Fruit fly (Drosophila melanogaster) whole organism, embryonic: ENCODE measurements around the gene Smox.

Experiments used
- Bgb ChIP-seq: fragments of 200-800 bp; sonication (Bioruptor generic); IDR thresholded peaks from 2 replicates; pipeline ENCODE4 v1.3.6; 2022; ENCODE audit warnings: missing biosample characterization, missing genetic modification characterization; ENCODE audit not compliant: partially characterized antibody
- CG10543 ChIP-seq: fragments of 200-800 bp; sonication (Bioruptor generic); optimal IDR thresholded peaks from 3 replicates; lab custom pipeline; 2017; ENCODE audit warnings: missing biosample characterization, mild to moderate bottlenecking, missing genetic modification characterization, moderate library complexity
- CG11085 ChIP-seq: fragments of 200-800 bp; sonication (Bioruptor generic); IDR thresholded peaks from 2 replicates; pipeline ENCODE4 v1.3.6; 2022; ENCODE audit warnings: missing biosample characterization, missing genetic modification characterization
- CG11560 ChIP-seq: fragments of 200-800 bp; sonication (Bioruptor generic); IDR thresholded peaks from 3 replicates; pipeline ENCODE4 v1.3.6; 2022; ENCODE audit warnings: missing biosample characterization, missing genetic modification characterization
- CG15479 ChIP-seq: fragments of 200-800 bp; sonication (Bioruptor generic); optimal IDR thresholded peaks from 3 replicates; lab custom pipeline; 2019; ENCODE audit warnings: missing biosample characterization, mild to moderate bottlenecking, missing genetic modification characterization, moderate library complexity
- CG15696 ChIP-seq: fragments of 200-800 bp; sonication (Bioruptor generic); optimal IDR thresholded peaks from 2 replicates; lab custom pipeline; 2019; ENCODE audit warnings: missing biosample characterization, mild to moderate bottlenecking, missing genetic modification characterization, moderate library complexity
- CG1603 ChIP-seq: fragments of 200-800 bp; sonication (Bioruptor generic); optimal IDR thresholded peaks from 2 replicates; lab custom pipeline; 2019; ENCODE audit warnings: missing biosample characterization, mild to moderate bottlenecking, missing genetic modification characterization, moderate library complexity
- CG2116 ChIP-seq: fragments of 200-800 bp; sonication (Bioruptor generic); optimal IDR thresholded peaks from 3 replicates; lab custom pipeline; 2018; ENCODE audit warnings: missing biosample characterization, mild to moderate bottlenecking, missing genetic modification characterization
- CG2129 ChIP-seq: fragments of 200-800 bp; sonication (Bioruptor generic); IDR thresholded peaks from 2 replicates; pipeline ENCODE4 v1.3.6; 2022; ENCODE audit warnings: missing biosample characterization, missing genetic modification characterization; ENCODE audit not compliant: partially characterized antibody
- CG3163 ChIP-seq: fragments of 200-800 bp; sonication (Bioruptor generic); optimal IDR thresholded peaks from 3 replicates; lab custom pipeline; 2016; ENCODE audit warnings: missing biosample characterization, missing genetic modification characterization
- CG3995 ChIP-seq: fragments of 200-800 bp; sonication (Bioruptor generic); optimal IDR thresholded peaks from 3 replicates; lab custom pipeline; 2016; ENCODE audit warnings: missing biosample characterization, missing genetic modification characterization
- CG42726 ChIP-seq: fragments of 200-800 bp; sonication (Bioruptor generic); IDR thresholded peaks from 2 replicates; pipeline ENCODE4 v1.3.6; 2022; ENCODE audit warnings: missing biosample characterization, missing genetic modification characterization; ENCODE audit not compliant: partially characterized antibody
- CG4282 ChIP-seq: fragments of 200-800 bp; sonication (Bioruptor generic); optimal IDR thresholded peaks from 2 replicates; lab custom pipeline; 2016; ENCODE audit warnings: missing biosample characterization, missing genetic modification characterization
- CG4360 ChIP-seq: fragments of 200-800 bp; sonication (Bioruptor generic); IDR thresholded peaks from 2 replicates; pipeline ENCODE4 v1.3.6; 2022; ENCODE audit warnings: missing biosample characterization, missing genetic modification characterization
- CG7963 ChIP-seq: fragments of 200-800 bp; sonication (Bioruptor generic); IDR thresholded peaks from 3 replicates; pipeline ENCODE4 v1.3.6; 2022; ENCODE audit warnings: missing biosample characterization, missing genetic modification characterization; ENCODE audit not compliant: partially characterized antibody
- CG8290 ChIP-seq, 3 experiments: fragments of 200-800 bp; sonication (Bioruptor generic); optimal IDR thresholded peaks; 2 replicates each; lab custom pipeline; 2016 to 2019; ENCODE audit warnings: missing biosample characterization in 3 of 3, missing genetic modification characterization in 3 of 3, mild to moderate bottlenecking in 2 of 3, moderate library complexity in 1 of 3
- CG9932 ChIP-seq: fragments of 200-800 bp; sonication (Bioruptor generic); IDR thresholded peaks from 2 replicates; pipeline ENCODE4 v1.3.6; 2022; ENCODE audit warnings: missing biosample characterization, missing genetic modification characterization
- CoRest ChIP-seq: fragments of 200-800 bp; sonication (Bioruptor generic); optimal IDR thresholded peaks from 3 replicates; lab custom pipeline; 2018; ENCODE audit warnings: missing biosample characterization, mild to moderate bottlenecking, missing genetic modification characterization, moderate library complexity
- Dp ChIP-seq: fragments of 200-800 bp; sonication (Bioruptor generic); optimal IDR thresholded peaks from 2 replicates; lab custom pipeline; 2018; ENCODE audit warnings: missing biosample characterization, mild to moderate bottlenecking, missing genetic modification characterization, moderate library complexity
- Ets97D ChIP-seq: fragments of 200-800 bp; sonication (Bioruptor generic); optimal IDR thresholded peaks from 3 replicates; lab custom pipeline; 2016; ENCODE audit warnings: missing biosample characterization, missing genetic modification characterization
- H15 ChIP-seq: fragments of 200-800 bp; sonication (Bioruptor generic); IDR thresholded peaks from 3 replicates; pipeline ENCODE4 v1.3.6; 2022; ENCODE audit warnings: missing biosample characterization, missing genetic modification characterization
- Lhr ChIP-seq: fragments of 200-800 bp; sonication (Bioruptor generic); optimal IDR thresholded peaks from 3 replicates; lab custom pipeline; 2017; ENCODE audit warnings: mild to moderate bottlenecking, missing biosample characterization, missing genetic modification reagents, missing genetic modification characterization
- MBD-R2 ChIP-seq: fragments of 200-800 bp; sonication (Bioruptor generic); IDR thresholded peaks from 2 replicates; pipeline ENCODE4 v1.3.6; 2022; ENCODE audit warnings: missing biosample characterization, missing genetic modification characterization
- NC2β ChIP-seq: fragments of 200-800 bp; sonication (Bioruptor generic); optimal IDR thresholded peaks from 2 replicates; lab custom pipeline; 2016; ENCODE audit warnings: missing biosample characterization, missing genetic modification characterization
- Nf-YC ChIP-seq: fragments of 200-800 bp; optimal IDR thresholded peaks from 3 replicates; lab custom pipeline; 2019; ENCODE audit warnings: missing biosample characterization, mild to moderate bottlenecking, missing genetic modification characterization, moderate library complexity
- Xrp1 ChIP-seq: fragments of 200-800 bp; sonication (Bioruptor generic); IDR thresholded peaks from 2 replicates; pipeline ENCODE4 v1.3.6; 2022; ENCODE audit warnings: missing biosample characterization, missing genetic modification characterization
- ap ChIP-seq: fragments of 200-800 bp; sonication (Bioruptor generic); IDR thresholded peaks from 2 replicates; pipeline ENCODE4 v1.3.6; 2022; ENCODE audit warnings: missing biosample characterization, missing genetic modification characterization
- caup ChIP-seq: fragments of 200-800 bp; sonication (Bioruptor generic); optimal IDR thresholded peaks from 3 replicates; lab custom pipeline; 2017; ENCODE audit warnings: missing biosample characterization, mild to moderate bottlenecking, missing genetic modification characterization, moderate library complexity; ENCODE audit not compliant: severe bottlenecking
- crol ChIP-seq: fragments of 200-800 bp; sonication (Bioruptor generic); IDR thresholded peaks from 2 replicates; pipeline ENCODE4 v1.3.6; 2022; ENCODE audit warnings: missing biosample characterization, missing genetic modification characterization
- hbn ChIP-seq: fragments of 200-800 bp; sonication (Bioruptor generic); IDR thresholded peaks from 2 replicates; pipeline ENCODE4 v1.3.6; 2022; ENCODE audit warnings: missing biosample characterization, missing genetic modification characterization; ENCODE audit not compliant: partially characterized antibody
- hth ChIP-seq: fragments of >200 bp; optimal IDR thresholded peaks from 2 replicates; lab custom pipeline; 2017; ENCODE audit warnings: inconsistent platforms
- inv ChIP-seq: fragments of 200-800 bp; sonication (Bioruptor generic); IDR thresholded peaks from 2 replicates; pipeline ENCODE4 v1.3.6; 2022; ENCODE audit warnings: missing biosample characterization, missing genetic modification characterization; ENCODE audit not compliant: partially characterized antibody
- kah ChIP-seq: fragments of 200-800 bp; sonication (Bioruptor generic); optimal IDR thresholded peaks from 2 replicates; lab custom pipeline; 2018; ENCODE audit warnings: missing biosample characterization, mild to moderate bottlenecking, missing genetic modification characterization
- lbe ChIP-seq: fragments of 200-800 bp; sonication (Bioruptor generic); optimal IDR thresholded peaks from 2 replicates; lab custom pipeline; 2016; ENCODE audit warnings: missing biosample characterization, mild to moderate bottlenecking, missing genetic modification characterization
- lola ChIP-seq, 3 experiments: fragments of >200 bp in 2 of 3; fragments of 200-800 bp in 1 of 3; sonication (Bioruptor generic) in 1 of 3; optimal IDR thresholded peaks; 2 replicates each; lab custom pipeline; 2017 to 2019; ENCODE audit warnings: missing biosample characterization in 3 of 3, missing genetic modification characterization in 3 of 3, mild to moderate bottlenecking in 1 of 3, moderate library complexity in 1 of 3
- pita ChIP-seq: fragments of 200-800 bp; sonication (Bioruptor generic); optimal IDR thresholded peaks from 2 replicates; lab custom pipeline; 2017; ENCODE audit warnings: missing biosample characterization, mild to moderate bottlenecking, missing genetic modification characterization
- pros ChIP-seq: fragments of 200-800 bp; sonication (Bioruptor generic); optimal IDR thresholded peaks from 3 replicates; lab custom pipeline; 2019; ENCODE audit warnings: missing biosample characterization, mild to moderate bottlenecking, missing genetic modification characterization, moderate library complexity
- ranshi ChIP-seq: fragments of 200-800 bp; sonication (Bioruptor generic); IDR thresholded peaks from 2 replicates; pipeline ENCODE4 v1.3.6; 2022; ENCODE audit warnings: missing biosample characterization, missing genetic modification characterization
- row ChIP-seq: fragments of 200-800 bp; sonication (Bioruptor generic); IDR thresholded peaks from 3 replicates; pipeline ENCODE4 v1.3.6; 2022; ENCODE audit warnings: missing biosample characterization, missing genetic modification characterization
- sens ChIP-seq: fragments of 200-800 bp; sonication (Bioruptor generic); peaks from one replicate; lab custom pipeline; 2016; ENCODE audit warnings: missing biosample characterization, missing genetic modification characterization
- stwl ChIP-seq: fragments of 200-800 bp; sonication (Bioruptor generic); optimal IDR thresholded peaks from 3 replicates; lab custom pipeline; 2018; ENCODE audit warnings: missing biosample characterization, mild to moderate bottlenecking, missing genetic modification characterization, moderate library complexity
- tio ChIP-seq: fragments of 200-800 bp; sonication (Bioruptor generic); optimal IDR thresholded peaks from 2 replicates; lab custom pipeline; 2017; ENCODE audit warnings: missing biosample characterization, missing genetic modification characterization, inconsistent platforms
- tna ChIP-seq: fragments of 200-800 bp; sonication (Bioruptor generic); IDR thresholded peaks from 2 replicates; pipeline ENCODE4 v1.3.6; 2022; ENCODE audit warnings: missing biosample characterization, missing genetic modification characterization; ENCODE audit not compliant: partially characterized antibody
- vfl ChIP-seq: fragments of 200-800 bp; sonication (Bioruptor generic); optimal IDR thresholded peaks from 2 replicates; lab custom pipeline; 2016; ENCODE audit warnings: missing biosample characterization, missing genetic modification characterization
- zen2 ChIP-seq: fragments of 200-800 bp; sonication (Bioruptor generic); IDR thresholded peaks from 3 replicates; pipeline ENCODE4 v1.3.6; 2022; ENCODE audit warnings: missing biosample characterization, missing genetic modification characterization; ENCODE audit not compliant: partially characterized antibody

Gene Smox

dm6 chrX:8131693-8132313 is 10.3 kb downstream of the Smox start, which contains the start of gene CG10958 (continued):
- TF ChIP-seq CG15696 (tag; lab: Kevin White, UChicago) (peak; percentile 35), ap (GFP tag; lab: Robert Waterston, UW) (peak; percentile 39; the same call in 1 of the 2 replicates), Ets97D (peak; percentile 34), CG9932 (peak; percentile 69), lbe (GFP tag; lab: Kevin White, UChicago) (peak; percentile 23), kah (GFP tag; lab: Kevin White, UChicago) (no peak), NC2β (GFP tag; lab: Kevin White, UChicago) (no peak), pita (GFP tag; lab: Kevin White, UChicago) (no peak), CG11085 (no peak), CG8290 (GFP tag; optimal IDR thresholded peaks at IDR 0.05; lab: Kevin White, UChicago) (peak; percentile 28), CG8290 (tag; optimal IDR thresholded peaks at IDR 0.05; lab: Kevin White, UChicago) (no peak), vfl (GFP tag; lab: Kevin White, UChicago) (peak; percentile 42), CG4282 (GFP tag; lab: Kevin White, UChicago) (no peak), Xrp1 (GFP tag; lab: Robert Waterston, UW) (peak; percentile 70), CG15479 (no peak), pros (GFP tag; lab: Kevin White, UChicago) (no peak), Nf-YC (peak; percentile 35)

dm6 chrX:8129204-8129997 is 12.7 kb downstream of the Smox start, which contains the start of gene CG2116:
TSS of gene CG2116 (plus strand) at chrX:8129812.
- TF ChIP-seq CG42726 (GFP tag; lab: Robert Waterston, UW) = 0 out of 2 replicates have a peak, but pooled peaks have one; percentile 40
- peak; percentile 74 for TF ChIP-seq Dp (GFP tag; lab: Kevin White, UChicago)
- no peak for TF ChIP-seq tio (GFP tag; lab: Kevin White, UChicago)
- peak; percentile 46 for TF ChIP-seq CG3995 (GFP tag; lab: Kevin White, UChicago)
- peak; percentile 13 for TF ChIP-seq CoRest (tag; lab: Kevin White, UChicago)
- no peak for TF ChIP-seq H15
- peak; percentile 53 for TF ChIP-seq sens (GFP tag; lab: Kevin White, UChicago)
- TF ChIP-seq zen2 (GFP tag; lab: Robert Waterston, UW) = peak; percentile 52; the same call in 1 of the 3 replicates
- 0 out of 2 replicates have a peak, but pooled peaks have one; percentile 43 for TF ChIP-seq CG2129 (GFP tag; lab: Robert Waterston, UW)
- TF ChIP-seq tna (GFP tag; lab: Robert Waterston, UW) = 0 out of 2 replicates have a peak, but pooled peaks have one; percentile 11
- peak; percentile 59; the same call in 1 of the 2 replicates for TF ChIP-seq inv (GFP tag; lab: Robert Waterston, UW)
- peak; percentile 47 for TF ChIP-seq MBD-R2 (GFP tag; lab: Robert Waterston, UW)
- peak; percentile 48; the same call in 2 of the 3 replicates for TF ChIP-seq row (GFP tag; lab: Robert Waterston, UW)
- no peak for TF ChIP-seq ranshi (GFP tag; lab: Robert Waterston, UW)
- TF ChIP-seq caup = no peak
- TF ChIP-seq CG1603 (tag; lab: Kevin White, UChicago) = peak; percentile 49
- peak; percentile 59; the same call in 1 of the 2 replicates for TF ChIP-seq hbn (GFP tag; lab: Robert Waterston, UW)
- no peak for TF ChIP-seq hth
- TF ChIP-seq CG4360 (GFP tag; lab: Robert Waterston, UW) = peak; percentile 54
- no peak for TF ChIP-seq CG3163 (GFP tag; lab: Kevin White, UChicago)
- peak in 1 of 3 experiments; percentile 6 for TF ChIP-seq lola (GFP tag; optimal IDR thresholded peaks at IDR 0.05; lab: Kevin White, UChicago)
- TF ChIP-seq crol = no peak
- TF ChIP-seq CG7963 = peak; percentile 59; the same call in 2 of the 3 replicates
- no peak for TF ChIP-seq kah (GFP tag; lab: Kevin White, UChicago)
- peak; percentile 81 for TF ChIP-seq Bgb (GFP tag; lab: Robert Waterston, UW)
- TF ChIP-seq Lhr = no peak
- peak; percentile 18 for TF ChIP-seq stwl (tag; lab: Kevin White, UChicago)
- TF ChIP-seq CG2116 (GFP tag; lab: Kevin White, UChicago) = peak; percentile 93
- 0 out of 3 replicates have a peak, but pooled peaks have one; percentile 33 for TF ChIP-seq CG11560 (tag; lab: Robert Waterston, UW)
- TF ChIP-seq CG10543 = peak; percentile 9
